Worm (Caenorhabditis elegans): ENCODE measurements around the gene mdt-4.

DNA sequence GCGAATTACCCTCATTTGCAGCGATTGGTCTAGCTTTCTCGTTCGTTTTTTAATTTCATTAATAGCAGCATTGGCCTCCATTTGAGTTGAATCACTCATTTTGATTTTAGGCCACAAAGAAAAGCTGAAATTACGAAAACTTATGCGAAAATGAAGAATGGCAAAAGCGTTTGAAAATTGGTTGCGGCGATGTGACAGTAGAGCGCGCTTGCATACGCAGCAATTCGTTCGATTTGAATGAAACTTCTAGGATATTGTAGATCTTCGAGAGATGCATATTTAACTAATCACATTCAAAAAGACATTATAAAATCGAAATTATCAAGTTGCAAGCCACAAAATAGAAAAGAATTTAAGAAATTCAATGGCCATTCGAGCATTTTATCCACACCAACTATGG lies 16.0 kb upstream of the mdt-4 start, which contains the start of gene ulp-2:
- no peak for TF ChIP-seq flt-1 (GFP tag; IDR thresholded peaks at IDR 0.05)
- no peak for TF ChIP-seq ref-1 (GFP tag; conservative IDR thresholded peaks at IDR 0.05)
- no peak for TF ChIP-seq med-1 (GFP tag; optimal IDR thresholded peaks at IDR 0.05; ENCODE audit: insufficient read depth)

All from whole organism, midembryonic.